Worm (Caenorhabditis elegans) whole organism, L3 larva: ENCODE measurements around the gene sri-30.
A peak's percentile ranks its signal among the peaks of the same experiment; 100 is the strongest.

ENCODE experiments used
- hmg-11 ChIP-seq: sonication (generic microtip); optimal IDR thresholded peaks from 2 replicates; lab custom pipeline; 2016; ENCODE audit warnings: missing genetic modification characterization, missing compliant biosample characterization
- unc-62 ChIP-seq: fragments of 150-350 bp; sonication (generic microtip); optimal IDR thresholded peaks from 4 replicates; lab custom pipeline; 2014; ENCODE audit warnings: missing biosample characterization, missing genetic modification reagents, missing genetic modification characterization

DNA sequence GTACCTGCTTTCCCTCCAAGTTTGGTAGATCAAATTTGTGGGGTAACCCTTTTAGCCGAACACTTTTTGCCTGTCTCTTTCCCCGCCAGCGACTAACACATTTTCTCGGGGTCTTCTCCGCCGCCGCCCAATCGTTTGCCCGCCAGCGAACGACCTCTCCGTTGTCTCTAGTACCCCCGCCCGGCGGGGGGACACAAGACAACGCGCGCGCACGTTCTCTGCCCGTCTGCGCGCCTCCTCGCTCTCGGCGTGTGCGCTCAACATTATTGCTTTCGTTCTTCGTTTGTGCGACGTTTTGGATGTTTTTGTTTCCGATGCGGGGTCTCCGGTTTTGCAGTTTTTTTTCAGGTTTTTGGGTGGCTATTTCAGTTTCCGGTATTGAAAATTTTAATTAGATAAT, 9.6 kb downstream of the sri-30 start:
- TF ChIP-seq hmg-11 (tag; lab: Kevin White, UChicago) (peak; percentile 18), unc-62 (GFP tag; lab: Kevin White, UChicago) (no peak)
